Worm (Caenorhabditis elegans) whole organism, L4 larva: Measurements from ENCODE around the gene che-11.

Experiments
- D1046.2 ChIP-seq: fragments of 200-800 bp; sonication (Bioruptor generic); IDR thresholded peaks from 2 replicates; pipeline ENCODE4 v1.3.6; 2022; ENCODE audit warnings: missing genetic modification characterization, missing compliant biosample characterization
- F10B5.3 ChIP-seq: sonication (generic microtip); optimal IDR thresholded peaks from 2 replicates; lab custom pipeline; 2016; ENCODE audit warnings: mild to moderate bottlenecking, missing genetic modification characterization, missing compliant biosample characterization
- Y105C5A.15 ChIP-seq: fragments of 200-800 bp; sonication (Bioruptor generic); IDR thresholded peaks from 2 replicates; pipeline ENCODE4 v1.3.6; 2022; ENCODE audit warnings: missing genetic modification characterization, missing compliant biosample characterization
- Y48G9A.11 ChIP-seq: fragments of 200-800 bp; sonication (Bioruptor generic); IDR thresholded peaks from 2 replicates; pipeline ENCODE4 v1.3.6; 2022; ENCODE audit warnings: missing genetic modification reagents, missing genetic modification characterization, missing compliant biosample characterization
- Y75B8A.6 ChIP-seq: fragments of 200-800 bp; sonication (Bioruptor generic); IDR thresholded peaks from 2 replicates; pipeline ENCODE4 v1.3.6; 2022; ENCODE audit warnings: missing genetic modification reagents, missing genetic modification characterization, missing compliant biosample characterization
- ZK337.2 ChIP-seq: fragments of 200-800 bp; sonication (Bioruptor generic); IDR thresholded peaks from 2 replicates; pipeline ENCODE4 v1.3.6; 2022; ENCODE audit warnings: missing genetic modification reagents, missing genetic modification characterization, missing compliant biosample characterization
- aha-1 ChIP-seq: fragments of 150-350 bp; peaks from one replicate; lab custom pipeline; 2014; ENCODE audit warnings: missing biosample characterization, missing genetic modification characterization
- attf-4 ChIP-seq: sonication (generic microtip); optimal IDR thresholded peaks from 3 replicates; lab custom pipeline; 2017; ENCODE audit warnings: missing biosample characterization, missing genetic modification characterization
- ceh-20 ChIP-seq: fragments of 200-800 bp; sonication (Bioruptor generic); IDR thresholded peaks from 2 replicates; pipeline ENCODE4 v1.3.6; 2022; ENCODE audit warnings: missing genetic modification reagents, missing genetic modification characterization, missing compliant biosample characterization
- ceh-28 ChIP-seq: fragments of 150-350 bp; optimal IDR thresholded peaks from 2 replicates; lab custom pipeline; 2014; ENCODE audit warnings: missing biosample characterization, missing genetic modification reagents, missing genetic modification characterization
- ctbp-1 ChIP-seq: fragments of 200-800 bp; sonication (Bioruptor generic); IDR thresholded peaks from 2 replicates; pipeline ENCODE4 v1.3.6; 2022; ENCODE audit warnings: missing genetic modification reagents, missing genetic modification characterization, missing compliant biosample characterization
- daf-8 ChIP-seq: fragments of 200-800 bp; sonication (Bioruptor generic); IDR thresholded peaks from 2 replicates; pipeline ENCODE4 v1.3.6; 2022; ENCODE audit warnings: missing genetic modification characterization, missing compliant biosample characterization
- dmd-8 ChIP-seq: fragments of 200-800 bp; sonication (Bioruptor generic); IDR thresholded peaks from 2 replicates; pipeline ENCODE4 v1.3.6; 2022; ENCODE audit warnings: missing genetic modification characterization, missing compliant biosample characterization
- dmd-9 ChIP-seq: fragments of 200-800 bp; sonication (Bioruptor generic); IDR thresholded peaks from 2 replicates; pipeline ENCODE4 v1.3.6; 2022; ENCODE audit warnings: missing genetic modification reagents, missing genetic modification characterization, missing compliant biosample characterization
- egl-43 ChIP-seq: fragments of 200-800 bp; sonication (Bioruptor generic); IDR thresholded peaks from 2 replicates; pipeline ENCODE4 v1.3.6; 2022; ENCODE audit warnings: missing genetic modification reagents, missing genetic modification characterization, missing compliant biosample characterization
- hlh-11 ChIP-seq: fragments of 200-800 bp; sonication (Bioruptor generic); optimal IDR thresholded peaks from 2 replicates; lab custom pipeline; 2018; ENCODE audit warnings: mild to moderate bottlenecking, missing genetic modification characterization, missing compliant biosample characterization
- hlh-30 ChIP-seq: sonication (generic microtip); optimal IDR thresholded peaks from 2 replicates; lab custom pipeline; 2017; ENCODE audit warnings: antibody characterized with exemption, mild to moderate bottlenecking, missing genetic modification characterization, missing compliant biosample characterization; ENCODE audit not compliant: insufficient read depth
- lin-1 ChIP-seq: fragments of 200-800 bp; sonication (Bioruptor generic); IDR thresholded peaks from 2 replicates; pipeline ENCODE4 v1.3.6; 2022; ENCODE audit warnings: missing genetic modification reagents, missing genetic modification characterization, missing compliant biosample characterization
- lin-15B ChIP-seq: fragments of 150-350 bp; sonication (generic microtip); optimal IDR thresholded peaks from 3 replicates; lab custom pipeline; 2014; ENCODE audit warnings: missing biosample characterization, missing genetic modification characterization
- lin-38 ChIP-seq: fragments of 200-800 bp; sonication (Bioruptor generic); IDR thresholded peaks from 2 replicates; pipeline ENCODE4 v1.3.6; 2022; ENCODE audit warnings: missing genetic modification reagents, missing genetic modification characterization, missing compliant biosample characterization
- lsy-2 ChIP-seq, 2 experiments: fragments of 150-350 bp in 1 of 2; sonication (generic microtip) in 1 of 2; optimal IDR thresholded peaks; 2 replicates each; lab custom pipeline; 2014 to 2017; ENCODE audit warnings: missing biosample characterization in 2 of 2, missing genetic modification characterization in 2 of 2
- madf-5 ChIP-seq, 2 experiments: fragments of 200-800 bp; sonication (Bioruptor generic); IDR thresholded peaks; 2 replicates each; pipeline ENCODE4 v1.3.6; 2022; ENCODE audit warnings: missing compliant biosample characterization in 2 of 2, missing genetic modification characterization in 2 of 2
- mdl-1 ChIP-seq, 2 experiments: fragments of 150-350 bp in 1 of 2; sonication (generic microtip) in 1 of 2; optimal IDR thresholded peaks; 2 replicates each; lab custom pipeline; 2014 to 2017; ENCODE audit warnings: missing biosample characterization in 2 of 2, missing genetic modification characterization in 2 of 2
- mxl-3 ChIP-seq: fragments of 200-800 bp; sonication (Bioruptor generic); optimal IDR thresholded peaks from 2 replicates; lab custom pipeline; 2018; ENCODE audit warnings: mild to moderate bottlenecking, missing genetic modification characterization, missing compliant biosample characterization
- nhr-10 ChIP-seq: fragments of 150-350 bp; optimal IDR thresholded peaks from 2 replicates; lab custom pipeline; 2014; ENCODE audit warnings: missing biosample characterization, missing genetic modification characterization
- nhr-102 ChIP-seq: sonication (generic microtip); optimal IDR thresholded peaks from 2 replicates; lab custom pipeline; 2016; ENCODE audit warnings: mild to moderate bottlenecking, missing genetic modification characterization, moderate library complexity, missing compliant biosample characterization
- nhr-28 ChIP-seq: fragments of 150-350 bp; optimal IDR thresholded peaks from 2 replicates; lab custom pipeline; 2014; ENCODE audit warnings: missing biosample characterization, missing genetic modification characterization
- nhr-48 ChIP-seq: sonication (generic microtip); optimal IDR thresholded peaks from 2 replicates; lab custom pipeline; 2016; ENCODE audit warnings: mild to moderate bottlenecking, missing genetic modification characterization, missing compliant biosample characterization
- nhr-6 ChIP-seq: fragments of 150-350 bp; optimal IDR thresholded peaks from 2 replicates; lab custom pipeline; 2014; ENCODE audit warnings: missing biosample characterization, missing genetic modification characterization
- nhr-76 ChIP-seq: fragments of 150-350 bp; optimal IDR thresholded peaks from 2 replicates; lab custom pipeline; 2014; ENCODE audit warnings: missing biosample characterization, missing genetic modification characterization
- php-3 ChIP-seq: fragments of 200-800 bp; sonication (Bioruptor generic); IDR thresholded peaks from 2 replicates; pipeline ENCODE4 v1.3.6; 2022; ENCODE audit warnings: missing genetic modification reagents, missing genetic modification characterization, missing compliant biosample characterization
- saeg-2 ChIP-seq: fragments of 200-800 bp; sonication (Bioruptor generic); IDR thresholded peaks from 2 replicates; pipeline ENCODE4 v1.3.6; 2022; ENCODE audit warnings: missing genetic modification reagents, missing genetic modification characterization, missing compliant biosample characterization
- set-16 ChIP-seq: fragments of 200-800 bp; sonication (Bioruptor generic); IDR thresholded peaks from 2 replicates; pipeline ENCODE4 v1.3.6; 2022; ENCODE audit warnings: missing genetic modification reagents, missing genetic modification characterization, missing compliant biosample characterization
- spr-1 ChIP-seq: sonication (generic microtip); optimal IDR thresholded peaks from 2 replicates; lab custom pipeline; 2016; ENCODE audit warnings: mild to moderate bottlenecking, missing genetic modification characterization, missing compliant biosample characterization
- unc-62 ChIP-seq, 3 experiments: fragments of 150-350 bp in 1 of 3; sonication (generic microtip); optimal IDR thresholded peaks in 2 of 3; peaks in 1 of 3; 1 replicate in 1 of 3; 2 replicates in 2 of 3; lab custom pipeline; 2014 to 2017; ENCODE audit warnings: missing biosample characterization in 3 of 3, missing genetic modification characterization in 3 of 3, missing genetic modification reagents in 3 of 3, missing genotype in 1 of 3
- zag-1 ChIP-seq: fragments of 150-350 bp; optimal IDR thresholded peaks from 2 replicates; lab custom pipeline; 2014; ENCODE audit warnings: missing biosample characterization, missing genetic modification characterization
- zip-2 ChIP-seq: fragments of 150-350 bp; optimal IDR thresholded peaks from 2 replicates; lab custom pipeline; 2014; ENCODE audit warnings: missing biosample characterization, missing genetic modification characterization
- ztf-11 ChIP-seq: fragments of 150-350 bp; optimal IDR thresholded peaks from 2 replicates; lab custom pipeline; 2014; ENCODE audit warnings: missing biosample characterization, missing genetic modification characterization
- ztf-7 ChIP-seq: fragments of 150-350 bp; optimal IDR thresholded peaks from 2 replicates; lab custom pipeline; 2014; ENCODE audit warnings: missing biosample characterization, missing genetic modification characterization

The che-11 gene

DNA sequence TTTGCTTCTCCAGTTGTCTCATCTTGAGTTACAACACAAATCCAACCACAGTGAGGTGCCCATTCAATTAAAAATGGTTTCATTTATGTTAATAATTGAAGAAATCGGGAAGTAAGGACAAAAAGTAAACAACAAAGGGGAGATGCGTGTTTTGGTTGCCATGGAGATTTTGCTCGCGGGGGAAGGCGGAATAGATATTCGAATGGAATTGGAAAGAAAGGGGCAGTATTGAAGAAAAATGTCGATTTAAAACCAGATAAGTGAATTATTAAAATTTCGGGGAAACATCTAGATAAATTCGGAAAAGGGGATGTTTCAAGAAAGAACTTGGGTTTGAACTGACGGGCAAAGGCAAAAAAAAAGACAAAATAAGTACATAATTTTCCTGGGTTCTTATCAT lies at the start of gene che-11:
che-11 (minus strand) TSS at position 101 of the 400 bp plus-strand sequence.
- TF ChIP-seq saeg-2 (GFP tag; lab: Robert Waterston, UW) (no peak), dmd-9 (GFP tag; lab: Robert Waterston, UW) (no peak), ztf-7 (tag; lab: Kevin White, UChicago) (no peak), egl-43 (GFP tag; lab: Robert Waterston, UW) (no peak), zip-2 (tag; lab: Kevin White, UChicago) (no peak), ztf-11 (tag; lab: Kevin White, UChicago) (no peak), attf-4 (no peak), ceh-20 (no peak), dmd-8 (GFP tag; lab: Robert Waterston, UW) (no peak), nhr-102 (tag; lab: Kevin White, UChicago) (no peak), lin-15B (tag; lab: Kevin White, UChicago) (no peak), nhr-76 (tag; lab: Kevin White, UChicago) (no peak)

DNA sequence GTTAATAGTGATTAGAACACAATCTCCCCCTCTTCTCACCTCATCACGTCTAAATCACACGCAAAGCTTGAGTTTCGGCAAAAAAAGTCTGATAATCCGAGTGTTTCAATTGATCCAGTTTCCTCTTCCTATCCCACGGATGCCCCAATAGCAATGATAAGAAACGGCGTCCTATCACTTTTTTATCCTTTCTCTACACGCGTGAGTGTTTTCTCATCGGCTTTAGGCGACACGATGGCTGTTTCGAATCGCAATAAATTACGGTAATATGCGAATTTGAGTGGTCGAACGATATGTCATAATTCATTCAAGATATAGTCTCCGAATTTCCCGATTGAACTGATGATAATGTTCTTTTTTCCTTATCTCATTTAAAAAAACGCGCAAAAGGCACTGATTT lies 49.0 kb upstream of the che-11 start:
- TF ChIP-seq nhr-28 (tag; lab: Kevin White, UChicago) = peak; percentile 63
- 0 out of 2 replicates have a peak, but pooled peaks have one; percentile 14 for TF ChIP-seq php-3 (GFP tag; lab: Robert Waterston, UW)
- no peak for TF ChIP-seq F10B5.3
- peak in 1 of 2 experiments; percentile 4 for TF ChIP-seq lsy-2 (tag; optimal IDR thresholded peaks at IDR 0.05; lab: Kevin White, UChicago)
- TF ChIP-seq lin-1 (GFP tag; lab: Robert Waterston, UW) = no peak
- TF ChIP-seq ztf-11 (tag; lab: Kevin White, UChicago) = no peak
- no peak for TF ChIP-seq nhr-10
- TF ChIP-seq hlh-30 (tag; lab: Kevin White, UChicago) = peak; percentile 34
- TF ChIP-seq aha-1 (tag; lab: Kevin White, UChicago) = no peak
- peak; percentile 77 for TF ChIP-seq mxl-3 (GFP tag; lab: Kevin White, UChicago)
- TF ChIP-seq hlh-11 (tag; lab: Kevin White, UChicago) = peak; percentile 72
- no peak for TF ChIP-seq D1046.2 (GFP tag; lab: Robert Waterston, UW)
- no peak for TF ChIP-seq zag-1 (tag; lab: Kevin White, UChicago)
- TF ChIP-seq spr-1 (tag; lab: Kevin White, UChicago) = no peak
- TF ChIP-seq nhr-48 (tag; lab: Kevin White, UChicago) = peak; percentile 60
- TF ChIP-seq attf-4 = no peak
- no peak for TF ChIP-seq ceh-28 (tag; lab: Kevin White, UChicago)
- peak in 1 of 2 experiments; percentile 57 for TF ChIP-seq mdl-1 (tag; optimal IDR thresholded peaks at IDR 0.05; lab: Kevin White, UChicago)
- TF ChIP-seq lin-38 (GFP tag; lab: Robert Waterston, UW) = no peak
- TF ChIP-seq madf-5 (GFP tag; IDR thresholded peaks at IDR 0.05; lab: Robert Waterston, UW) = no peak
- TF ChIP-seq, all 104 proteins: peak for 8

DNA sequence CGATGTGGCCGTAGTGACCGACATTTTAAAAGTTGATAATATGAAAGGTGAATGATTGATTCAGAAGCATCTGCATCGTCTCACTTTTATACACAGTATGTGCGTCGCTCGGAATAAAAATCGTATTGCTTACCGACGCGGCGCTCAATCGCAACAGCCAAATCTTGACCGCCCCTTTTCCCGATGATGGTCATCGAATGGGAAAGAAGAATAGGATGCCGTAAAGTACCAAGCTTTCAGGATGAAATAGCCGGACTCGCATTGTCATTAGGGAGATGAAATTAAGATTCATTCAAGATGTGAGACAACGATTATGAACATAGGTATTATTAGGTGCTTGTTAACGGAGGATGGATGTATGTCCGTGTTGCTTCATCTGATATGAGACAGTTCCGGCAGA lies 48.0 kb upstream of the che-11 start, which contains the start of gene lon-3:
lon-3 (minus strand) TSS at position 101 of the 400 bp plus-strand sequence.
- no peak for TF ChIP-seq Y48G9A.11 (GFP tag; lab: Robert Waterston, UW)
- no peak for TF ChIP-seq nhr-6 (tag; lab: Kevin White, UChicago)
- no peak for TF ChIP-seq ctbp-1
- TF ChIP-seq Y75B8A.6 = no peak
- TF ChIP-seq F10B5.3 = no peak

DNA sequence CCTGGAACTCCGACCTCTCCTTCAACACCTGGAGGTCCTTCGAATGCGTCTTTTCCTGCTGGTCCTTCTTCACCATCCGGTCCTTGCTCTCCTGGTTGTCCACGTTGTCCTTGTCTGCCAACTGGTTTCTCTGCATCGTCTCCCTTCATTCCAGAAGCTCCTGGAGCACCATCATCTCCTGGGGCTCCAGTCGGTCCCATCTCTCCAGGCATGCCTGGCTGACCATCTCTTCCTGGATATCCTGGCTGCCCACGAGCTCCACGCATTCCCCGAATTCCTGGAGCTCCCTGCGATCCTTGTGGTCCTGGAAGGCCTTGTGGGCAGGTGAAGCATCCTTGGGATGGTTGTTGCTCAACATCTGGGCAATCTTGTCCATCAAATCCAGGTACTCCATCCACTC lies 47.2 kb upstream of the che-11 start:
- TF ChIP-seq daf-8 (GFP tag; lab: Robert Waterston, UW) (no peak), dmd-8 (GFP tag; lab: Robert Waterston, UW) (0 out of 2 replicates have a peak, but pooled peaks have one; percentile 11), ctbp-1 (no peak), Y105C5A.15 (GFP tag; lab: Robert Waterston, UW) (no peak), ZK337.2 (no peak), aha-1 (tag; lab: Kevin White, UChicago) (peak; percentile 25), set-16 (GFP tag; lab: Robert Waterston, UW) (peak; percentile 88), unc-62 (GFP tag; optimal IDR thresholded peaks at IDR 0.05 in 1 of 2; lab: Kevin White, UChicago) (peak in 1 of 2 experiments; percentile 61), unc-62 (tag; optimal IDR thresholded peaks at IDR 0.05; lab: Kevin White, UChicago) (no peak)
